5 fruit fly cellular contexts compared by ENCODE assay signal in the genomic region with DNA sequence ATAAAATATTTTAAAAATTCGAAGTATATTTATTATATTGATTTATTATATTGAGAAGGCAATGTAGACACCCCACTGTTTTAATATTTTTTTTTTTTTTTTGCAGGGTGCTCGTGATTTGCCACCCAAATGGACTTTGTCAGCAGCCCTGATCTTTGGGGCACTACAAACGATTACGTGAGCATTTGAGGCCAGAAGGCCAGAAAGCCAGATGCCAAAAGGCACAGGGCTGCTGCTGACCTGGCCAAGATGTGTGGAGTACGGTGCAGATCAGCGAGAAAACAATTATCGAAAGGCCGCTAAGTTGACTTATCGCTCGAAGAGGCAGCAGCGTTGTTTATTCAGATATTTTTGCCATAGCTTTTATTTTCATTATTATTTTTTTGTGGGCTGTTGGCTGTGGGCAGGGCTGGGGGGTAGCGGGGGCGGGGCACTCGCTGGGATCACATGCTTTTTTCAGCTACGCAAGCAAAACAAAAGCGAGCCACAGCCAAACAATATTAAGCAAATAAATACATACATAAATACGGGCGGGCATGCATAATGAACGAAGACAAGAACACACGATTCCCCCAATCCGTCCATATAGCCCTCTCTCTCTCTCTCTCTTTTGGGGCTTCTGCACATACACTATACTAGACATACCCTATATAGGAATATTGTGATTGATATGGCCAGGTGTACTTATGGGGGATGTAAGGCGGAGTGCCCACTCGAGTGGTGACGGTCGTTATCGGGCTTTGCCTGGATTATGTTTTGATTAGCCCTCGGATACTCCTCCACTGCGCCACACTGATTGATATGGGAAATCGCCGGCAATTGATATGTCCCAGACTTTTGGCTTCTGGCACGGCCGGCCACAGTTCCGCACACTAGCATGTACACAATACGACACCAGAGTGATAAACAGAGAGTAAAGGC.
TF ChIP-seq lines count a peak whose summit lies in the region.

No protein-coding gene starts in this region.

- TF ChIP-seq CTCF in whole organism, embryonic (GFP tag; optimal IDR thresholded peaks at IDR 0.05; lab: Kevin White, UChicago), result no peak

TF ChIP-seq in whole organism, adult, 20 proteins besides CTCF, POLR2A, EP300 and RAD21 (continues in another document):
- peak; percentile 31 for TF ChIP-seq cic (GFP tag; optimal IDR thresholded peaks at IDR 0.05; lab: Kevin White, UChicago)
- no peak for TF ChIP-seq CG11617 (GFP tag; optimal IDR thresholded peaks at IDR 0.05; lab: Kevin White, UChicago)
- no peak for TF ChIP-seq CG7101 (tag; optimal IDR thresholded peaks at IDR 0.05; lab: Kevin White, UChicago)
- TF ChIP-seq CG7045 (GFP tag; optimal IDR thresholded peaks at IDR 0.05; lab: Kevin White, UChicago), result peak; percentile 31
- peak; percentile 99 for TF ChIP-seq tj (GFP tag; optimal IDR thresholded peaks at IDR 0.05; lab: Kevin White, UChicago)
- no peak for TF ChIP-seq cnc (optimal IDR thresholded peaks at IDR 0.05; lab: Kevin White, UChicago)
- peak; percentile 25 for TF ChIP-seq ovo (GFP tag; optimal IDR thresholded peaks at IDR 0.05; lab: Kevin White, UChicago)
- no peak for TF ChIP-seq Hr96 (GFP tag; optimal IDR thresholded peaks at IDR 0.05; lab: Kevin White, UChicago)
- TF ChIP-seq Clk (GFP tag; optimal IDR thresholded peaks at IDR 0.05; lab: Kevin White, UChicago), result no peak
- TF ChIP-seq CG33017 (tag; optimal IDR thresholded peaks at IDR 0.05; lab: Kevin White, UChicago), result no peak
- no peak for TF ChIP-seq Mnt (GFP tag; optimal IDR thresholded peaks at IDR 0.05; lab: Kevin White, UChicago)
- peak; percentile 49 for TF ChIP-seq CG12768 (GFP tag; optimal IDR thresholded peaks at IDR 0.05; lab: Kevin White, UChicago)
- no peak for TF ChIP-seq bab1 (GFP tag; optimal IDR thresholded peaks at IDR 0.05; lab: Kevin White, UChicago)
- no peak for TF ChIP-seq CG14711 (tag; optimal IDR thresholded peaks at IDR 0.05; lab: Kevin White, UChicago)
- no peak for TF ChIP-seq CG5204 (GFP tag; optimal IDR thresholded peaks at IDR 0.05; lab: Kevin White, UChicago)
- TF ChIP-seq CG1620 (GFP tag; optimal IDR thresholded peaks at IDR 0.05; lab: Kevin White, UChicago), result no peak

TF ChIP-seq in whole organism, embryonic, 481 proteins besides CTCF, POLR2A, EP300 and RAD21 (continues in another document):
- no peak for TF ChIP-seq Bdp1 (GFP tag; optimal IDR thresholded peaks at IDR 0.05; lab: Kevin White, UChicago)
- TF ChIP-seq prd (optimal IDR thresholded peaks at IDR 0.05; lab: Kevin White, UChicago), result no peak
- no peak for TF ChIP-seq prd (GFP tag; IDR thresholded peaks at IDR 0.05; lab: Robert Waterston, UW)
- 0 out of 3 replicates have a peak, but pooled peaks have one; percentile 14 for TF ChIP-seq CG2199 (GFP tag; IDR thresholded peaks at IDR 0.05; lab: Robert Waterston, UW)
- TF ChIP-seq ac (GFP tag; optimal IDR thresholded peaks at IDR 0.05; lab: Kevin White, UChicago), result no peak
- peak; percentile 64 for TF ChIP-seq caup (GFP tag; optimal IDR thresholded peaks at IDR 0.05; lab: Kevin White, UChicago; ENCODE audit: severe bottlenecking)
- TF ChIP-seq z (GFP tag; IDR thresholded peaks at IDR 0.05; lab: Robert Waterston, UW), result 0 out of 3 replicates have a peak, but pooled peaks have one; percentile 33
- TF ChIP-seq croc (GFP tag; conservative IDR thresholded peaks at IDR 0.05; lab: Robert Waterston, UW), result no peak
- TF ChIP-seq NK7.1 (GFP tag; optimal IDR thresholded peaks at IDR 0.05; lab: Kevin White, UChicago), result no peak
- TF ChIP-seq CG17568 (GFP tag; optimal IDR thresholded peaks at IDR 0.05; lab: Kevin White, UChicago), result peak; percentile 42
- TF ChIP-seq CG10147 (GFP tag; optimal IDR thresholded peaks at IDR 0.05; lab: Kevin White, UChicago), result peak; percentile 42
- peak; percentile 95 for TF ChIP-seq CG10543 (GFP tag; optimal IDR thresholded peaks at IDR 0.05; lab: Kevin White, UChicago)
- no peak for TF ChIP-seq CG14667 (GFP tag; IDR thresholded peaks at IDR 0.05; lab: Robert Waterston, UW)
- peak; percentile 28 for TF ChIP-seq fd64A (GFP tag; optimal IDR thresholded peaks at IDR 0.05; lab: Kevin White, UChicago)
- TF ChIP-seq h (optimal IDR thresholded peaks at IDR 0.05; lab: Kevin White, UChicago), result no peak

TF ChIP-seq in whole organism, prepupa, 60 proteins besides CTCF, POLR2A, EP300 and RAD21:
- no peak for TF ChIP-seq cyc (GFP tag; optimal IDR thresholded peaks at IDR 0.05; lab: Kevin White, UChicago)
- TF ChIP-seq vri (GFP tag; optimal IDR thresholded peaks at IDR 0.05; lab: Kevin White, UChicago), result peak; percentile 47
- peak; percentile 96 for TF ChIP-seq fkh (GFP tag; optimal IDR thresholded peaks at IDR 0.05; lab: Kevin White, UChicago)
- TF ChIP-seq svp (GFP tag; lab: Kevin White, UChicago), result peak; percentile 69
TF ChIP-seq in whole organism, prepupa: peak in this region for 3.

TF ChIP-seq in whole organism, pupa, 21 proteins besides CTCF, POLR2A, EP300 and RAD21:
- TF ChIP-seq Ets98B (GFP tag; IDR thresholded peaks at IDR 0.05; lab: Robert Waterston, UW) (no peak), CG13204 (GFP tag; optimal IDR thresholded peaks at IDR 0.05; lab: Kevin White, UChicago) (no peak), CG4496 (GFP tag; IDR thresholded peaks at IDR 0.05; lab: Robert Waterston, UW) (0 out of 3 replicates have a peak, but pooled peaks have one; percentile 25)

TF ChIP-seq in whole organism, wandering third instar larva, 38 proteins besides CTCF, POLR2A, EP300 and RAD21:
- TF ChIP-seq dl (GFP tag; optimal IDR thresholded peaks at IDR 0.05; lab: Kevin White, UChicago; ENCODE audit: insufficient read depth in 1 of 2, partially characterized antibody in 2 of 2), result no peak
- TF ChIP-seq Abd-B (GFP tag; optimal IDR thresholded peaks at IDR 0.05; lab: Kevin White, UChicago), result no peak
- no peak for TF ChIP-seq br (GFP tag; optimal IDR thresholded peaks at IDR 0.05; lab: Kevin White, UChicago)
- no peak for TF ChIP-seq usp (GFP tag; optimal IDR thresholded peaks at IDR 0.05; lab: Kevin White, UChicago)
- peak in 1 of 2 experiments; percentile 27 for TF ChIP-seq foxo (GFP tag; optimal IDR thresholded peaks at IDR 0.05; lab: Kevin White, UChicago)
- TF ChIP-seq Hnf4 (GFP tag; optimal IDR thresholded peaks at IDR 0.05; lab: Kevin White, UChicago), result peak; percentile 22
- no peak for TF ChIP-seq Dfd (GFP tag; optimal IDR thresholded peaks at IDR 0.05; lab: Kevin White, UChicago)
- TF ChIP-seq sage (GFP tag; optimal IDR thresholded peaks at IDR 0.05; lab: Kevin White, UChicago), result no peak
- TF ChIP-seq CG9705 (GFP tag; optimal IDR thresholded peaks at IDR 0.05; lab: Kevin White, UChicago), result no peak
- TF ChIP-seq h (GFP tag; optimal IDR thresholded peaks at IDR 0.05; lab: Kevin White, UChicago), result peak; percentile 37
- TF ChIP-seq CG32264 (GFP tag; optimal IDR thresholded peaks at IDR 0.05; lab: Kevin White, UChicago), result no peak
- no peak for TF ChIP-seq Myc (optimal IDR thresholded peaks at IDR 0.05; lab: Kevin White, UChicago)
- peak; percentile 12 for TF ChIP-seq Vsx2 (GFP tag; optimal IDR thresholded peaks at IDR 0.05; lab: Kevin White, UChicago; ENCODE audit: partially characterized antibody)
- peak; percentile 8 for TF ChIP-seq Hr83 (GFP tag; optimal IDR thresholded peaks at IDR 0.05; lab: Kevin White, UChicago; ENCODE audit: poor library complexity, severe bottlenecking)
- peak; percentile 51 for TF ChIP-seq rgr (GFP tag; optimal IDR thresholded peaks at IDR 0.05; lab: Kevin White, UChicago)
- TF ChIP-seq fru (GFP tag; optimal IDR thresholded peaks at IDR 0.05; lab: Kevin White, UChicago), result no peak
- TF ChIP-seq Rel (GFP tag; optimal IDR thresholded peaks at IDR 0.05; lab: Kevin White, UChicago), result no peak
- peak; percentile 77 for TF ChIP-seq Rel (tag; optimal IDR thresholded peaks at IDR 0.05; lab: Kevin White, UChicago)
- peak; percentile 20 for TF ChIP-seq HLH106 (tag; optimal IDR thresholded peaks at IDR 0.05; lab: Kevin White, UChicago)
- no peak for TF ChIP-seq pan (optimal IDR thresholded peaks at IDR 0.05; lab: Kevin White, UChicago)
- TF ChIP-seq woc (GFP tag; optimal IDR thresholded peaks at IDR 0.05; lab: Kevin White, UChicago), result no peak
- no peak for TF ChIP-seq dmrt93B (GFP tag; optimal IDR thresholded peaks at IDR 0.05; lab: Kevin White, UChicago)
- peak; percentile 21 for TF ChIP-seq Sp1 (GFP tag; optimal IDR thresholded peaks at IDR 0.05; lab: Kevin White, UChicago)
- TF ChIP-seq OdsH (GFP tag; optimal IDR thresholded peaks at IDR 0.05; lab: Kevin White, UChicago), result peak; percentile 41
- no peak for TF ChIP-seq tai (GFP tag; optimal IDR thresholded peaks at IDR 0.05; lab: Kevin White, UChicago)
